Worm (Caenorhabditis elegans): ENCODE results near the gene gars-1.

gars-1 gene

ce11 chrIII:5190179-5190578, 26.8 kb upstream of the gars-1 start:
- TF ChIP-seq lin-39 (tag; optimal IDR thresholded peaks at IDR 0.05) (no peak), mef-2 (tag; optimal IDR thresholded peaks at IDR 0.05) (no peak), lir-3 (tag; optimal IDR thresholded peaks at IDR 0.05; ENCODE audit: poor library complexity) (peak; percentile 84), egl-27 (tag; optimal IDR thresholded peaks at IDR 0.05) (no peak), unc-30 (tag; optimal IDR thresholded peaks at IDR 0.05) (no peak), aly-2 (tag; optimal IDR thresholded peaks at IDR 0.05) (no peak), fkh-8 (tag; optimal IDR thresholded peaks at IDR 0.05) (no peak), pag-3 (tag; optimal IDR thresholded peaks at IDR 0.05; ENCODE audit: borderline replicate concordance, insufficient read depth) (no peak), dpl-1 (GFP tag; optimal IDR thresholded peaks at IDR 0.05) (peak; percentile 84 to 92 (median 89)), tlp-1 (tag; optimal IDR thresholded peaks at IDR 0.05) (no peak), nhr-71 (tag; optimal IDR thresholded peaks at IDR 0.05) (peak; percentile 70), sox-4 (tag; optimal IDR thresholded peaks at IDR 0.05) (peak; percentile 60), ama-1 (optimal IDR thresholded peaks at IDR 0.05) (no peak), lsy-2 (tag; optimal IDR thresholded peaks at IDR 0.05) (peak; percentile 34 to 59), fkh-10 (GFP tag; optimal IDR thresholded peaks at IDR 0.05) (no peak), pqm-1 (tag; optimal IDR thresholded peaks at IDR 0.05) (no peak), nhr-11 (tag; optimal IDR thresholded peaks at IDR 0.05) (no peak), ces-1 (GFP tag; optimal IDR thresholded peaks at IDR 0.05) (no peak), unc-98 (GFP tag; IDR thresholded peaks at IDR 0.05) (no peak), C34B4.2 (tag; optimal IDR thresholded peaks at IDR 0.05) (no peak), mab-9 (GFP tag; IDR thresholded peaks at IDR 0.05) (no peak), grh-1 (GFP tag; IDR thresholded peaks at IDR 0.05) (peak; percentile 43; the same call in 1 of the 2 replicates), nhr-90 (tag; optimal IDR thresholded peaks at IDR 0.05; ENCODE audit: poor library complexity) (peak; percentile 70), Y116A8C.19 (tag; optimal IDR thresholded peaks at IDR 0.05; ENCODE audit: borderline replicate concordance) (no peak), snu-23 (GFP tag; optimal IDR thresholded peaks at IDR 0.05) (peak; percentile 39), fkh-4 (tag; optimal IDR thresholded peaks at IDR 0.05; ENCODE audit: borderline replicate concordance) (peak; percentile 56), nhr-12 (tag; optimal IDR thresholded peaks at IDR 0.05) (no peak), lin-13 (GFP tag; optimal IDR thresholded peaks at IDR 0.05) (no peak), fos-1 (tag; optimal IDR thresholded peaks at IDR 0.05) (peak; percentile 23), lin-35 (GFP tag; optimal IDR thresholded peaks at IDR 0.05) (peak; percentile 85 to 93), pax-3 (tag; optimal IDR thresholded peaks at IDR 0.05) (peak; percentile 16), tbx-2 (tag; optimal IDR thresholded peaks at IDR 0.05) (peak; percentile 39), irx-1 (tag; optimal IDR thresholded peaks at IDR 0.05) (peak; percentile 72), egl-13 (tag; optimal IDR thresholded peaks at IDR 0.05) (peak; percentile 57), xbp-1 (tag; optimal IDR thresholded peaks at IDR 0.05) (peak; percentile 50), ceh-90 (tag; optimal IDR thresholded peaks at IDR 0.05) (peak; percentile 83), C04F5.9 (tag; optimal IDR thresholded peaks at IDR 0.05) (peak; percentile 7), nhr-84 (tag; optimal IDR thresholded peaks at IDR 0.05) (no peak), unc-86 (tag; optimal IDR thresholded peaks at IDR 0.05) (no peak), nhr-237 (tag; optimal IDR thresholded peaks at IDR 0.05) (no peak), efl-3 (GFP tag; optimal IDR thresholded peaks at IDR 0.05) (no peak), blmp-1 (tag; optimal IDR thresholded peaks at IDR 0.05) (peak; percentile 18), hlh-17 (GFP tag; optimal IDR thresholded peaks at IDR 0.05; ENCODE audit: borderline replicate concordance) (no peak), snpc-4 (tag; optimal IDR thresholded peaks at IDR 0.05) (no peak), nhr-85 (tag) (peak; percentile 79), hpl-2 (GFP tag; optimal IDR thresholded peaks at IDR 0.05) (no peak), ztf-11 (tag; optimal IDR thresholded peaks at IDR 0.05) (peak in 1 of 2 experiments; percentile 67), swsn-7 (tag; optimal IDR thresholded peaks at IDR 0.05) (peak; percentile 48), jun-1 (tag; optimal IDR thresholded peaks at IDR 0.05) (no peak), lin-15B (tag; optimal IDR thresholded peaks at IDR 0.05) (no peak), efl-1 (optimal IDR thresholded peaks at IDR 0.05) (peak; percentile 91 to 93), efl-1 (GFP tag; optimal IDR thresholded peaks at IDR 0.05 in 1 of 2) (peak; percentile 90 to 99), mdl-1 (tag; optimal IDR thresholded peaks at IDR 0.05) (no peak), mep-1 (tag; optimal IDR thresholded peaks at IDR 0.05) (no peak)
